Fruit fly (Drosophila melanogaster): Measurements from ENCODE around the gene mtgo.

The mtgo gene

DNA sequence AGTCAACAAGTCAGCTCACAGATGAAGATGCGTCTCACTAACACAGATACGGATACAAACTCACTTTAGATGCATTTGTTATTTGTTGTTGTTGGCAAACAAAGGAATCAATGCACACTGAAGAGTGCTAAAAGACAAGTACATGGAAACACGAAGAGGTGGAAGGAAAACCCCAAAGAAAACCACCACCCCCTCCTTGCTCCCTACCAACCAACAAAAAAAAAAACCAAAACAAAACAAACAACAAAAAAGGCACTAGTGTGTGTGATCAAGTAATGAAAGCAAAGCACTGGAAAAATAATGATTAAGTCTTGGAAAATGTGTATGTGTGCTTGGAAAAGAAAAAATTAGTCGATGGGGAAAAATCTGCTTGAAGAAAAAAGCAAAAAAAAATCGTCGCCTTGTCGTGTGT, 43.9 kb downstream of the mtgo start (continued):
- TF ChIP-seq MTF-1 (GFP tag; optimal IDR thresholded peaks at IDR 0.05; ENCODE audit: borderline replicate concordance) (no peak), Tbp (GFP tag; optimal IDR thresholded peaks at IDR 0.05) (no peak), Camta (GFP tag; optimal IDR thresholded peaks at IDR 0.05) (no peak), Dip2 (GFP tag; IDR thresholded peaks at IDR 0.05) (no peak), Fer1 (GFP tag; optimal IDR thresholded peaks at IDR 0.05) (no peak), CG10565 (GFP tag; optimal IDR thresholded peaks at IDR 0.05) (no peak), CG7745 (tag; optimal IDR thresholded peaks at IDR 0.05) (peak; percentile 34), Hand (GFP tag; optimal IDR thresholded peaks at IDR 0.05) (no peak), psq (GFP tag; optimal IDR thresholded peaks at IDR 0.05) (peak; percentile 27), CG3407 (GFP tag; optimal IDR thresholded peaks at IDR 0.05) (no peak)

DNA sequence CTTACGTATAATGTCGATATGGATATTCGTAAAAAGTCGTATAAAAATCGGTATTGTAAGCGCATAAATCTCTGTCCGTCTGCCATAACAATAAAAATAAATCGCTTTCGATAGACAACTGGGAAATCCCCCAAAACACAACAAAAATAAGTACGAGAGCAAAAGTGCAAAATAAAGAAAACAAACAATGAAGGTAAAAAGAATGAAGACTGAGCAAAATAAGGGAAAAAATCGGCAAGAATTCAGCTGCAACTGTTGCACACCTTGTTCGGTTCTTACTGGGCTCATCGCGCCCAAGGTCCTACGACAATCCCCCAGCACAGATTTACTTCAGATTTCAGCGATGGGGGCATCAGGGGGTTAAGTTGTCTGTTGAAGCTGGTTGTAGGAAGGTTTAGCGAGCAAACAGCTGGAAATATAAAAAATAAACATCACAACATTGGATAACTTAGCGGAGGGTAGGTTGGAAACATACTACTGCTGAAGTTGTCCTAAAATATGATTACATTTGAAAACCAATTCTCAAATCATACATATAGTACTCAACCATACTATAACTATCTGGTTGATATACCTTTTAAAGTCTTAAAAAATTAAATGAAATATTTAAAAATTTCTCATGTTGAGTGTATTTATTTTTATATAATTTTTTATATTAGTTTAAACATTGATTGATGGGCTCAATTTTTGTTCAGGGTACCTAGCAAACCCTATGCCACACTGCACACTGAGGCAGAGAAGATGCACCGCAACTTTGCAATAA, 45.7 kb downstream of the mtgo start:
- TF ChIP-seq Dip2 (GFP tag; IDR thresholded peaks at IDR 0.05) (no peak), CG1233 (GFP tag; optimal IDR thresholded peaks at IDR 0.05) (no peak), bsh (GFP tag; optimal IDR thresholded peaks at IDR 0.05) (peak in 1 of 2 experiments; percentile 27), CG15601 (tag; optimal IDR thresholded peaks at IDR 0.05) (no peak), pros (GFP tag; optimal IDR thresholded peaks at IDR 0.05) (no peak), Blimp-1 (GFP tag; optimal IDR thresholded peaks at IDR 0.05) (no peak), nom (GFP tag; optimal IDR thresholded peaks at IDR 0.05) (peak; percentile 94), p53 (GFP tag; optimal IDR thresholded peaks at IDR 0.05) (no peak), Meics (GFP tag; optimal IDR thresholded peaks at IDR 0.05) (no peak), org-1 (GFP tag; optimal IDR thresholded peaks at IDR 0.05) (no peak)

DNA sequence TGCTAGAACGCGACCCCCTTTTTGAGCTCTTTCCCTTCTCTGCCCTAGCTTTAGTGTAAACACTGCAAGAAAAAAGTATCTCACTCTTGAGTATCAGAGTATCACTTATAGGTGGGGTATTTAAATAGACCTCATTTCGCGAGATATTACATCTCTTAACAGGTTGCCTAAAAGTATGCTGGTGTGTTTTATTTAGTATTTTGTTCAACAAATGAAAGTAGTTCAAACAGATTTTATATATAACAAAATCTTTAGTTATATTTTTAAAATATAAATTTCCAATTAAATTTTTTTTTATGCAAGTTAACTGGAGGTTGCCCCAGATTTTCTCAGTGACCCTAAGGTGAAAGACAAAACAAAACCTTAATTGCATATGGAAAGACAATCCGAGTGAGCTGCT, 46.7 kb downstream of the mtgo start:
- TF ChIP-seq HmgZ (tag; optimal IDR thresholded peaks at IDR 0.05) (no peak), CG2712 (tag; optimal IDR thresholded peaks at IDR 0.05) (peak; percentile 24), CG14860 (GFP tag; IDR thresholded peaks at IDR 0.05; ENCODE audit: partially characterized antibody) (no peak), Nf-YC (tag; optimal IDR thresholded peaks at IDR 0.05) (no peak), hbn (GFP tag; IDR thresholded peaks at IDR 0.05; ENCODE audit: partially characterized antibody) (no peak), cg (GFP tag; optimal IDR thresholded peaks at IDR 0.05) (no peak), bsh (GFP tag; optimal IDR thresholded peaks at IDR 0.05) (peak in 1 of 2 experiments; percentile 38), CG17328 (GFP tag; IDR thresholded peaks at IDR 0.05) (peak; percentile 26; the same call in 1 of the 2 replicates), bowl (GFP tag; IDR thresholded peaks at IDR 0.05) (no peak), lmd (GFP tag; IDR thresholded peaks at IDR 0.05) (no peak), CoRest (tag; optimal IDR thresholded peaks at IDR 0.05) (no peak), HLHmδ (GFP tag; optimal IDR thresholded peaks at IDR 0.05) (no peak), cas (GFP tag; IDR thresholded peaks at IDR 0.05) (no peak), nmo (GFP tag; optimal IDR thresholded peaks at IDR 0.05) (peak; percentile 12), Adf1 (GFP tag; IDR thresholded peaks at IDR 0.05) (no peak), gem (tag; optimal IDR thresholded peaks at IDR 0.05) (peak; percentile 24), lola (GFP tag; optimal IDR thresholded peaks at IDR 0.05) (peak in 1 of 3 experiments; percentile 10), H2.0 (GFP tag; IDR thresholded peaks at IDR 0.05) (no peak), dmrt99B (tag; optimal IDR thresholded peaks at IDR 0.05) (no peak), ab (GFP tag; optimal IDR thresholded peaks at IDR 0.05) (no peak), ham (GFP tag; IDR thresholded peaks at IDR 0.05) (no peak), CG17612 (GFP tag; IDR thresholded peaks at IDR 0.05) (no peak), crp (GFP tag; optimal IDR thresholded peaks at IDR 0.05) (no peak), sens (GFP tag) (peak; percentile 37), Drgx (GFP tag; IDR thresholded peaks at IDR 0.05) (peak; percentile 10), Dad (GFP tag; optimal IDR thresholded peaks at IDR 0.05) (no peak), CG4282 (GFP tag; optimal IDR thresholded peaks at IDR 0.05) (no peak), hb (GFP tag; IDR thresholded peaks at IDR 0.05; ENCODE audit: partially characterized antibody) (no peak)

Measured in whole organism, embryonic.